Worm (Caenorhabditis elegans) whole organism, L4 larva: ENCODE results near the gene tatn-1.

Experiments used
- Y105C5A.15 ChIP-seq: fragments of 200-800 bp; sonication (Bioruptor generic); IDR thresholded peaks from 2 replicates; pipeline ENCODE4 v1.3.6; 2022; ENCODE audit warnings: missing genetic modification characterization, missing compliant biosample characterization
- Y5F2A.4 ChIP-seq: fragments of 200-800 bp; sonication (Bioruptor generic); optimal IDR thresholded peaks from 2 replicates; lab custom pipeline; 2018; ENCODE audit warnings: mild to moderate bottlenecking, missing genetic modification characterization, missing compliant biosample characterization
- Y75B8A.6 ChIP-seq: fragments of 200-800 bp; sonication (Bioruptor generic); IDR thresholded peaks from 2 replicates; pipeline ENCODE4 v1.3.6; 2022; ENCODE audit warnings: missing genetic modification reagents, missing genetic modification characterization, missing compliant biosample characterization
- aly-2 ChIP-seq: sonication (generic microtip); optimal IDR thresholded peaks from 2 replicates; lab custom pipeline; 2018; ENCODE audit warnings: missing biosample characterization, missing genetic modification characterization
- ama-1 ChIP-seq: fragments of 150-350 bp; optimal IDR thresholded peaks from 2 replicates; lab custom pipeline; 2014; ENCODE audit warnings: inconsistent platforms, mixed read lengths
- arid-1 ChIP-seq: fragments of 200-800 bp; sonication (Bioruptor generic); conservative IDR thresholded peaks from 2 replicates; pipeline ENCODE4 v1.3.6; 2022; ENCODE audit warnings: missing genetic modification reagents, missing genetic modification characterization, missing compliant biosample characterization
- ceh-28 ChIP-seq: fragments of 150-350 bp; optimal IDR thresholded peaks from 2 replicates; lab custom pipeline; 2014; ENCODE audit warnings: missing biosample characterization, missing genetic modification reagents, missing genetic modification characterization
- ces-1 ChIP-seq: fragments of 150-350 bp; sonication (generic microtip); optimal IDR thresholded peaks from 4 replicates; lab custom pipeline; 2014; ENCODE audit warnings: missing biosample characterization, missing genetic modification reagents, missing genetic modification characterization
- cey-2 ChIP-seq: sonication (generic microtip); optimal IDR thresholded peaks from 3 replicates; lab custom pipeline; 2017; ENCODE audit warnings: missing genetic modification characterization, mild to moderate bottlenecking, missing compliant biosample characterization, antibody characterized with exemption, borderline replicate concordance; ENCODE audit not compliant: insufficient read depth
- daf-16 ChIP-seq, 3 experiments: sonication (generic microtip); optimal IDR thresholded peaks; 2 replicates each; lab custom pipeline; 2016 to 2017; ENCODE audit warnings: missing genetic modification characterization in 3 of 3, missing genetic modification reagents in 3 of 3, mild to moderate bottlenecking in 2 of 3, missing compliant biosample characterization in 2 of 3, missing biosample characterization in 1 of 3, moderate library complexity in 1 of 3
- dmd-6 ChIP-seq: fragments of 200-800 bp; sonication (Bioruptor generic); IDR thresholded peaks from 2 replicates; pipeline ENCODE4 v1.3.6; 2022; ENCODE audit warnings: missing genetic modification reagents, missing genetic modification characterization, missing compliant biosample characterization
- dpl-1 ChIP-seq: fragments of 150-350 bp; optimal IDR thresholded peaks from 2 replicates; lab custom pipeline; 2014; ENCODE audit warnings: missing biosample characterization, missing genetic modification reagents, missing genetic modification characterization
- dve-1 ChIP-seq: sonication (generic microtip); optimal IDR thresholded peaks from 2 replicates; lab custom pipeline; 2017; ENCODE audit warnings: antibody characterized with exemption, mild to moderate bottlenecking, missing genetic modification characterization, missing compliant biosample characterization; ENCODE audit not compliant: insufficient read depth
- egl-43 ChIP-seq: fragments of 200-800 bp; sonication (Bioruptor generic); IDR thresholded peaks from 2 replicates; pipeline ENCODE4 v1.3.6; 2022; ENCODE audit warnings: missing genetic modification reagents, missing genetic modification characterization, missing compliant biosample characterization
- hlh-11 ChIP-seq: fragments of 200-800 bp; sonication (Bioruptor generic); optimal IDR thresholded peaks from 2 replicates; lab custom pipeline; 2018; ENCODE audit warnings: mild to moderate bottlenecking, missing genetic modification characterization, missing compliant biosample characterization
- hlh-30 ChIP-seq: sonication (generic microtip); optimal IDR thresholded peaks from 2 replicates; lab custom pipeline; 2017; ENCODE audit warnings: antibody characterized with exemption, mild to moderate bottlenecking, missing genetic modification characterization, missing compliant biosample characterization; ENCODE audit not compliant: insufficient read depth
- hmg-1.1 ChIP-seq: fragments of 200-800 bp; sonication (Bioruptor generic); IDR thresholded peaks from 2 replicates; pipeline ENCODE4 v1.3.6; 2022; ENCODE audit warnings: missing genetic modification reagents, missing genetic modification characterization, missing compliant biosample characterization
- lim-7 ChIP-seq: fragments of 200-800 bp; sonication (Bioruptor generic); IDR thresholded peaks from 2 replicates; pipeline ENCODE4 v1.3.6; 2022; ENCODE audit warnings: missing genetic modification characterization, missing compliant biosample characterization
- lin-13 ChIP-seq: fragments of 150-350 bp; optimal IDR thresholded peaks from 2 replicates; lab custom pipeline; 2014; ENCODE audit warnings: missing biosample characterization, missing genetic modification reagents, missing genetic modification characterization
- lin-15B ChIP-seq: fragments of 150-350 bp; sonication (generic microtip); optimal IDR thresholded peaks from 3 replicates; lab custom pipeline; 2014; ENCODE audit warnings: missing biosample characterization, missing genetic modification characterization
- lin-38 ChIP-seq: fragments of 200-800 bp; sonication (Bioruptor generic); IDR thresholded peaks from 2 replicates; pipeline ENCODE4 v1.3.6; 2022; ENCODE audit warnings: missing genetic modification reagents, missing genetic modification characterization, missing compliant biosample characterization
- lin-39 ChIP-seq: fragments of 150-350 bp; optimal IDR thresholded peaks from 2 replicates; lab custom pipeline; 2014; ENCODE audit warnings: missing biosample characterization, missing genetic modification reagents, missing genetic modification characterization
- lir-3 ChIP-seq: sonication (generic microtip); optimal IDR thresholded peaks from 2 replicates; lab custom pipeline; 2016; ENCODE audit warnings: mild to moderate bottlenecking, missing genetic modification characterization, missing compliant biosample characterization
- lsy-2 ChIP-seq, 2 experiments: fragments of 150-350 bp in 1 of 2; sonication (generic microtip) in 1 of 2; optimal IDR thresholded peaks; 2 replicates each; lab custom pipeline; 2014 to 2017; ENCODE audit warnings: missing biosample characterization in 2 of 2, missing genetic modification characterization in 2 of 2
- madf-5 ChIP-seq, 2 experiments: fragments of 200-800 bp; sonication (Bioruptor generic); IDR thresholded peaks; 2 replicates each; pipeline ENCODE4 v1.3.6; 2022; ENCODE audit warnings: missing compliant biosample characterization in 2 of 2, missing genetic modification characterization in 2 of 2
- madf-9 ChIP-seq: fragments of 200-800 bp; sonication (Bioruptor generic); conservative IDR thresholded peaks from 2 replicates; pipeline ENCODE4 v1.3.6; 2022; ENCODE audit warnings: missing genetic modification reagents, missing genetic modification characterization, missing compliant biosample characterization
- mdl-1 ChIP-seq, 2 experiments: fragments of 150-350 bp in 1 of 2; sonication (generic microtip) in 1 of 2; optimal IDR thresholded peaks; 2 replicates each; lab custom pipeline; 2014 to 2017; ENCODE audit warnings: missing biosample characterization in 2 of 2, missing genetic modification characterization in 2 of 2
- mep-1 ChIP-seq: fragments of 150-350 bp; sonication (generic microtip); optimal IDR thresholded peaks from 3 replicates; lab custom pipeline; 2014; ENCODE audit warnings: missing biosample characterization, missing genetic modification characterization
- nhr-10 ChIP-seq: fragments of 150-350 bp; optimal IDR thresholded peaks from 2 replicates; lab custom pipeline; 2014; ENCODE audit warnings: missing biosample characterization, missing genetic modification characterization
- nhr-102 ChIP-seq: sonication (generic microtip); optimal IDR thresholded peaks from 2 replicates; lab custom pipeline; 2016; ENCODE audit warnings: mild to moderate bottlenecking, missing genetic modification characterization, moderate library complexity, missing compliant biosample characterization
- nhr-111 ChIP-seq: fragments of 200-800 bp; sonication (Bioruptor generic); optimal IDR thresholded peaks from 2 replicates; lab custom pipeline; 2018; ENCODE audit warnings: mild to moderate bottlenecking, missing genetic modification characterization, missing compliant biosample characterization
- nhr-25 ChIP-seq: sonication (generic microtip); optimal IDR thresholded peaks from 2 replicates; lab custom pipeline; 2017; ENCODE audit warnings: missing genetic modification characterization, mild to moderate bottlenecking, missing compliant biosample characterization, antibody characterized with exemption, moderate library complexity, borderline replicate concordance; ENCODE audit not compliant: insufficient read depth
- nhr-28 ChIP-seq: fragments of 150-350 bp; optimal IDR thresholded peaks from 2 replicates; lab custom pipeline; 2014; ENCODE audit warnings: missing biosample characterization, missing genetic modification characterization
- nhr-41 ChIP-seq: fragments of 200-800 bp; sonication (Bioruptor generic); IDR thresholded peaks from 2 replicates; pipeline ENCODE4 v1.3.6; 2022; ENCODE audit warnings: missing genetic modification reagents, missing genetic modification characterization, missing compliant biosample characterization
- nhr-42 ChIP-seq: fragments of 200-800 bp; sonication (Bioruptor generic); IDR thresholded peaks from 2 replicates; pipeline ENCODE4 v1.3.6; 2022; ENCODE audit warnings: missing genetic modification characterization, missing compliant biosample characterization
- nhr-6 ChIP-seq: fragments of 150-350 bp; optimal IDR thresholded peaks from 2 replicates; lab custom pipeline; 2014; ENCODE audit warnings: missing biosample characterization, missing genetic modification characterization
- nhr-76 ChIP-seq: fragments of 150-350 bp; optimal IDR thresholded peaks from 2 replicates; lab custom pipeline; 2014; ENCODE audit warnings: missing biosample characterization, missing genetic modification characterization
- nhr-77 ChIP-seq: fragments of 150-350 bp; optimal IDR thresholded peaks from 2 replicates; lab custom pipeline; 2014; ENCODE audit warnings: missing biosample characterization, missing genetic modification characterization
- pha-4 ChIP-seq, 2 experiments: fragments of 150-350 bp in 1 of 2; fragments of 200-800 bp in 1 of 2; sonication (Bioruptor generic) in 1 of 2; IDR thresholded peaks in 1 of 2; optimal IDR thresholded peaks in 1 of 2; 2 replicates each; pipeline versions ENCODE4 v1.3.6 to Lab custom; 2014 to 2022; ENCODE audit warnings: missing genetic modification characterization in 2 of 2, missing genetic modification reagents in 2 of 2, missing biosample characterization in 1 of 2, missing compliant biosample characterization in 1 of 2
- php-3 ChIP-seq: fragments of 200-800 bp; sonication (Bioruptor generic); IDR thresholded peaks from 2 replicates; pipeline ENCODE4 v1.3.6; 2022; ENCODE audit warnings: missing genetic modification reagents, missing genetic modification characterization, missing compliant biosample characterization
- pqm-1 ChIP-seq: sonication (generic microtip); optimal IDR thresholded peaks from 2 replicates; lab custom pipeline; 2017; ENCODE audit warnings: missing biosample characterization, missing genetic modification characterization
- rbr-2 ChIP-seq: sonication (generic microtip); optimal IDR thresholded peaks from 2 replicates; lab custom pipeline; 2016; ENCODE audit warnings: missing genotype, missing genetic modification characterization, missing compliant biosample characterization
- saeg-2 ChIP-seq: fragments of 200-800 bp; sonication (Bioruptor generic); IDR thresholded peaks from 2 replicates; pipeline ENCODE4 v1.3.6; 2022; ENCODE audit warnings: missing genetic modification reagents, missing genetic modification characterization, missing compliant biosample characterization
- sdz-12 ChIP-seq: fragments of 200-800 bp; sonication (Bioruptor generic); optimal IDR thresholded peaks from 2 replicates; lab custom pipeline; 2018; ENCODE audit warnings: mild to moderate bottlenecking, missing genetic modification characterization, missing compliant biosample characterization
- tag-97 ChIP-seq: fragments of 200-800 bp; sonication (Bioruptor generic); IDR thresholded peaks from 2 replicates; pipeline ENCODE4 v1.3.6; 2022; ENCODE audit warnings: missing genetic modification characterization, missing compliant biosample characterization
- tra-1 ChIP-seq: fragments of 200-800 bp; sonication (Bioruptor generic); IDR thresholded peaks from 2 replicates; pipeline ENCODE4 v1.3.6; 2022; ENCODE audit warnings: missing genetic modification reagents, missing genetic modification characterization, missing compliant biosample characterization
- unc-62 ChIP-seq, 3 experiments: fragments of 150-350 bp in 1 of 3; sonication (generic microtip); optimal IDR thresholded peaks in 2 of 3; peaks in 1 of 3; 1 replicate in 1 of 3; 2 replicates in 2 of 3; lab custom pipeline; 2014 to 2017; ENCODE audit warnings: missing biosample characterization in 3 of 3, missing genetic modification characterization in 3 of 3, missing genetic modification reagents in 3 of 3, missing genotype in 1 of 3

Gene tatn-1

ce11 chrX:14815412-14815811 lies 24.6 kb downstream of the tatn-1 start (continued):
- TF ChIP-seq nhr-10 (tag; lab: Kevin White, UChicago): no peak
- no peak for TF ChIP-seq nhr-41 (GFP tag; lab: Robert Waterston, UW)
- peak in 1 of 2 experiments; percentile 39 for TF ChIP-seq unc-62 (GFP tag; optimal IDR thresholded peaks at IDR 0.05 in 1 of 2; lab: Kevin White, UChicago)
- no peak for TF ChIP-seq unc-62 (tag; optimal IDR thresholded peaks at IDR 0.05; lab: Kevin White, UChicago)
- TF ChIP-seq tag-97: 0 out of 2 replicates have a peak, but pooled peaks have one; percentile 23
- no peak for TF ChIP-seq lin-39 (tag; lab: Kevin White, UChicago)
- no peak for TF ChIP-seq pqm-1 (tag; lab: Kevin White, UChicago)
- peak; percentile 39; the same call in 1 of the 2 replicates for TF ChIP-seq egl-43 (GFP tag; lab: Robert Waterston, UW)
- TF ChIP-seq lim-7 (GFP tag; lab: Robert Waterston, UW): 0 out of 2 replicates have a peak, but pooled peaks have one; percentile 40
- TF ChIP-seq sdz-12: peak; percentile 35
- TF ChIP-seq lin-13 (GFP tag; lab: Kevin White, UChicago): no peak
- peak; percentile 11 for TF ChIP-seq nhr-25 (tag; lab: Kevin White, UChicago)
- no peak for TF ChIP-seq Y105C5A.15
- TF ChIP-seq lin-15B (tag; lab: Kevin White, UChicago): no peak
- peak; percentile 10 for TF ChIP-seq lir-3 (tag; lab: Kevin White, UChicago)
- peak; percentile 60 for TF ChIP-seq nhr-102 (tag; lab: Kevin White, UChicago)
- TF ChIP-seq rbr-2 (tag; lab: Kevin White, UChicago): no peak
- TF ChIP-seq ceh-28 (tag; lab: Kevin White, UChicago): no peak
- no peak for TF ChIP-seq daf-16 (GFP tag; optimal IDR thresholded peaks at IDR 0.05; lab: Kevin White, UChicago)
- TF ChIP-seq daf-16 (tag; optimal IDR thresholded peaks at IDR 0.05; lab: Kevin White, UChicago): peak; percentile 16
- 0 out of 2 replicates have a peak, but pooled peaks have one; percentile 43 for TF ChIP-seq saeg-2 (GFP tag; lab: Robert Waterston, UW)
- TF ChIP-seq lsy-2 (tag; optimal IDR thresholded peaks at IDR 0.05; lab: Kevin White, UChicago): peak in 1 of 2 experiments; percentile 15
- no peak; the same call in 1 of the 2 replicates for TF ChIP-seq arid-1

ce11 chrX:14816717-14817116 lies 25.9 kb downstream of the tatn-1 start:
- TF ChIP-seq dpl-1 (no peak), php-3 (peak; percentile 90), nhr-42 (GFP tag; lab: Robert Waterston, UW) (no peak), aly-2 (no peak), madf-9 (GFP tag; lab: Robert Waterston, UW) (no peak), lin-38 (GFP tag; lab: Robert Waterston, UW) (no peak), nhr-6 (no peak), Y5F2A.4 (no peak), hlh-30 (tag; lab: Kevin White, UChicago) (peak; percentile 73), nhr-76 (tag; lab: Kevin White, UChicago) (no peak), dve-1 (tag; lab: Kevin White, UChicago) (peak; percentile 67), pqm-1 (tag; lab: Kevin White, UChicago) (peak; percentile 89), tra-1 (GFP tag; lab: Robert Waterston, UW) (0 out of 2 replicates have a peak, but pooled peaks have one; percentile 64), pha-4 (GFP tag; IDR thresholded peaks at IDR 0.05; lab: Robert Waterston, UW) (peak; percentile 22; the same call in 1 of the 2 replicates), pha-4 (tag; optimal IDR thresholded peaks at IDR 0.05; lab: Kevin White, UChicago) (no peak), madf-5 (GFP tag; IDR thresholded peaks at IDR 0.05; lab: Robert Waterston, UW) (no peak), hmg-1.1 (GFP tag; lab: Robert Waterston, UW) (no peak), nhr-111 (GFP tag; lab: Kevin White, UChicago) (no peak), lsy-2 (tag; optimal IDR thresholded peaks at IDR 0.05; lab: Kevin White, UChicago) (no peak), mep-1 (tag; lab: Kevin White, UChicago) (peak; percentile 6), ces-1 (GFP tag; lab: Kevin White, UChicago) (no peak), ama-1 (lab: Kevin White, UChicago) (peak; percentile 19), mdl-1 (tag; optimal IDR thresholded peaks at IDR 0.05; lab: Kevin White, UChicago) (peak in 1 of 2 experiments; percentile 45), nhr-28 (tag; lab: Kevin White, UChicago) (peak; percentile 83), dmd-6 (GFP tag; lab: Robert Waterston, UW) (peak; percentile 81), hlh-11 (tag; lab: Kevin White, UChicago) (peak; percentile 81), Y75B8A.6 (GFP tag; lab: Robert Waterston, UW) (no peak), ceh-28 (tag; lab: Kevin White, UChicago) (no peak), nhr-77 (tag; lab: Kevin White, UChicago) (peak; percentile 60), daf-16 (GFP tag; optimal IDR thresholded peaks at IDR 0.05; lab: Kevin White, UChicago) (no peak), daf-16 (tag; optimal IDR thresholded peaks at IDR 0.05; lab: Kevin White, UChicago) (peak; percentile 81), cey-2 (no peak)
